Worm (Caenorhabditis elegans): ENCODE results near the gene fbxa-12.

DNA sequence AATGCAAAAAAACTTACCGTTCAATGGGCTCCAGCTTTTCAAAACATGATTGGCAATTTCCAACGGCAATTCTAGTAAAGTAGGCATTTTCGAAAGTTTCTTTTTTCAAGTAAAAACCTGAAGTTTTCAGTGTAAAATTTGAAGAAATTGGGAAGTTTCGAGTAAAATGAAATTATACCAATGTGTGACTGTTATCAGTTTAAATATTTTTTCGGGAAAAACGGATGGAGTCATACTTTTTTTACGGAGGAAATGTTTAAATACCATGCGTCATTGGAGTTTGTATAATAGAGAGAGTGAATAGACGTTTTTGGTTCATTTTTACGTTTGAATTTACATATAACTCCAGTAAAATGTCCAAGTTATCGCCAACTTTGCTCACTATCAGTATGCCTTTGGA is at the start of gene fbxa-12:
- TF ChIP-seq ets-7 (tag; optimal IDR thresholded peaks at IDR 0.05) = no peak
- TF ChIP-seq pes-1 (GFP tag; IDR thresholded peaks at IDR 0.05) = no peak
- TF ChIP-seq B0310.2 (tag; optimal IDR thresholded peaks at IDR 0.05) = no peak

All from whole organism, early embryonic.